Worm (Caenorhabditis elegans) whole organism, young adult: ENCODE results near the gene C16D9.8.

Experiments
- B0019.2 ChIP-seq: fragments of 200-800 bp; sonication (Bioruptor generic); conservative IDR thresholded peaks from 2 replicates; pipeline ENCODE4 v1.3.6; 2022; ENCODE audit warnings: missing genetic modification reagents, missing genetic modification characterization, missing compliant biosample characterization
- B0035.1 ChIP-seq: sonication (generic microtip); optimal IDR thresholded peaks from 2 replicates; lab custom pipeline; 2016; ENCODE audit warnings: missing genetic modification characterization, mild to moderate bottlenecking, missing compliant biosample characterization, missing genotype, missing genetic modification reagents
- B0336.3 ChIP-seq: fragments of 200-800 bp; sonication (Bioruptor generic); IDR thresholded peaks from 2 replicates; pipeline ENCODE4 v1.3.6; 2022; ENCODE audit warnings: missing genetic modification characterization, missing compliant biosample characterization
- F22D6.2 ChIP-seq: sonication (generic microtip); optimal IDR thresholded peaks from 2 replicates; lab custom pipeline; 2016; ENCODE audit warnings: mild to moderate bottlenecking, missing genetic modification characterization, missing compliant biosample characterization
- K11D2.4 ChIP-seq: fragments of 200-800 bp; sonication (Bioruptor generic); IDR thresholded peaks from 2 replicates; pipeline ENCODE4 v1.3.6; 2022; ENCODE audit warnings: missing genetic modification reagents, missing genetic modification characterization, missing compliant biosample characterization
- K12H6.12 ChIP-seq: fragments of 200-800 bp; sonication (Bioruptor generic); optimal IDR thresholded peaks from 2 replicates; lab custom pipeline; 2018; ENCODE audit warnings: mild to moderate bottlenecking, missing genetic modification characterization, missing compliant biosample characterization
- T07F8.4 ChIP-seq: sonication (generic microtip); optimal IDR thresholded peaks from 2 replicates; lab custom pipeline; 2016; ENCODE audit warnings: mild to moderate bottlenecking, missing genetic modification characterization, moderate library complexity, missing compliant biosample characterization
- Y53F4B.3 ChIP-seq: fragments of 200-800 bp; sonication (Bioruptor generic); IDR thresholded peaks from 2 replicates; pipeline ENCODE4 v1.3.6; 2022; ENCODE audit warnings: missing genetic modification reagents, missing genetic modification characterization, missing compliant biosample characterization
- Y56A3A.18 ChIP-seq: fragments of 200-800 bp; sonication (Bioruptor generic); IDR thresholded peaks from 2 replicates; pipeline ENCODE4 v1.3.6; 2022; ENCODE audit warnings: missing genetic modification reagents, missing genetic modification characterization, missing compliant biosample characterization
- Y79H2A.3 ChIP-seq: fragments of 200-800 bp; sonication (Bioruptor generic); conservative IDR thresholded peaks from 2 replicates; pipeline ENCODE4 v1.3.6; 2022; ENCODE audit warnings: missing genetic modification reagents, missing genetic modification characterization, missing compliant biosample characterization
- ama-1 ChIP-seq, 3 experiments: fragments of 150-350 bp in 1 of 3; sonication (generic microtip) in 2 of 3; optimal IDR thresholded peaks; 2 replicates each; lab custom pipeline; 2014 to 2018; ENCODE audit warnings: missing biosample characterization in 2 of 3, missing genetic modification characterization in 2 of 3, missing genetic modification reagents in 2 of 3
- aptf-3 ChIP-seq: fragments of 200-800 bp; sonication (Bioruptor generic); IDR thresholded peaks from 2 replicates; pipeline ENCODE4 v1.3.6; 2022; ENCODE audit warnings: missing genetic modification characterization, missing compliant biosample characterization
- atf-7 ChIP-seq: sonication (generic microtip); optimal IDR thresholded peaks from 2 replicates; lab custom pipeline; 2017; ENCODE audit warnings: mild to moderate bottlenecking, missing genetic modification characterization, missing compliant biosample characterization
- ccch-3 ChIP-seq: fragments of 200-800 bp; sonication (Bioruptor generic); optimal IDR thresholded peaks from 2 replicates; lab custom pipeline; 2018; ENCODE audit warnings: mild to moderate bottlenecking, missing genetic modification characterization, missing compliant biosample characterization
- cebp-1 ChIP-seq, 2 experiments: fragments of 200-800 bp in 1 of 2; sonication (Bioruptor generic) in 1 of 2; sonication (generic microtip) in 1 of 2; IDR thresholded peaks in 1 of 2; optimal IDR thresholded peaks in 1 of 2; 2 replicates each; pipeline versions ENCODE4 v1.3.6 to Lab custom; 2017 to 2022; ENCODE audit warnings: missing compliant biosample characterization in 2 of 2, missing genetic modification characterization in 2 of 2, mild to moderate bottlenecking in 1 of 2, missing genetic modification reagents in 1 of 2, moderate library complexity in 1 of 2
- cebp-2 ChIP-seq: fragments of 200-800 bp; sonication (Bioruptor generic); IDR thresholded peaks from 2 replicates; pipeline ENCODE4 v1.3.6; 2022; ENCODE audit warnings: missing genetic modification characterization, missing compliant biosample characterization
- ceh-91 ChIP-seq: fragments of 200-800 bp; sonication (Bioruptor generic); IDR thresholded peaks from 2 replicates; pipeline ENCODE4 v1.3.6; 2022; ENCODE audit warnings: missing genetic modification reagents, missing genetic modification characterization, missing compliant biosample characterization
- dox-1 ChIP-seq: fragments of 200-800 bp; sonication (Bioruptor generic); IDR thresholded peaks from 2 replicates; pipeline ENCODE4 v1.3.6; 2022; ENCODE audit warnings: missing genetic modification reagents, missing genetic modification characterization, missing compliant biosample characterization
- efl-1 ChIP-seq: fragments of 150-350 bp; optimal IDR thresholded peaks from 2 replicates; lab custom pipeline; 2014; ENCODE audit warnings: missing biosample characterization, missing genetic modification reagents, missing genetic modification characterization
- gei-17 ChIP-seq: fragments of 200-800 bp; sonication (Bioruptor generic); optimal IDR thresholded peaks from 2 replicates; lab custom pipeline; 2018; ENCODE audit warnings: mild to moderate bottlenecking, missing genetic modification characterization, missing compliant biosample characterization
- lir-1 ChIP-seq: fragments of 200-800 bp; sonication (Bioruptor generic); conservative IDR thresholded peaks from 2 replicates; pipeline ENCODE4 v1.3.6; 2022; ENCODE audit warnings: missing genetic modification reagents, missing genetic modification characterization, missing compliant biosample characterization
- madf-3 ChIP-seq: fragments of 200-800 bp; sonication (Bioruptor generic); IDR thresholded peaks from 2 replicates; pipeline ENCODE4 v1.3.6; 2022; ENCODE audit warnings: missing genetic modification reagents, missing genetic modification characterization, missing compliant biosample characterization
- mes-4 ChIP-seq: sonication (generic microtip); optimal IDR thresholded peaks from 2 replicates; lab custom pipeline; 2016; ENCODE audit warnings: missing genotype, missing genetic modification characterization, missing compliant biosample characterization
- mxl-1 ChIP-seq: sonication (generic microtip); optimal IDR thresholded peaks from 2 replicates; lab custom pipeline; 2016; ENCODE audit warnings: missing genetic modification characterization, missing compliant biosample characterization
- nhr-120 ChIP-seq: fragments of 200-800 bp; sonication (Bioruptor generic); IDR thresholded peaks from 2 replicates; pipeline ENCODE4 v1.3.6; 2022; ENCODE audit warnings: missing genetic modification characterization, missing compliant biosample characterization
- nhr-80 ChIP-seq: sonication (generic microtip); optimal IDR thresholded peaks from 2 replicates; lab custom pipeline; 2016; ENCODE audit warnings: missing genetic modification characterization, missing compliant biosample characterization
- rcor-1 ChIP-seq: fragments of 200-800 bp; sonication (Bioruptor generic); IDR thresholded peaks from 2 replicates; pipeline ENCODE4 v1.3.6; 2022; ENCODE audit warnings: missing genetic modification reagents, missing genetic modification characterization, missing compliant biosample characterization
- snpc-3.4 ChIP-seq: sonication (generic microtip); optimal IDR thresholded peaks from 2 replicates; lab custom pipeline; 2017; ENCODE audit warnings: missing genetic modification characterization, mild to moderate bottlenecking, missing compliant biosample characterization, antibody characterized with exemption, moderate library complexity, missing genotype, missing genetic modification reagents
- snpc-4 ChIP-seq, 5 experiments: fragments of 150-350 bp in 1 of 5; sonication (generic microtip) in 4 of 5; optimal IDR thresholded peaks; 2 replicates each; lab custom pipeline; 2014 to 2018; ENCODE audit warnings: missing genetic modification characterization in 5 of 5, missing biosample characterization in 3 of 5, antibody characterized with exemption in 2 of 5, mild to moderate bottlenecking in 2 of 5, missing compliant biosample characterization in 2 of 5, missing genotype in 2 of 5, moderate library complexity in 2 of 5, missing genetic modification reagents in 1 of 5
- tlf-1 ChIP-seq: fragments of 200-800 bp; sonication (Bioruptor generic); optimal IDR thresholded peaks from 2 replicates; lab custom pipeline; 2018; ENCODE audit warnings: mild to moderate bottlenecking, missing genetic modification characterization, missing compliant biosample characterization
- ztf-26 ChIP-seq: sonication (generic microtip); optimal IDR thresholded peaks from 2 replicates; lab custom pipeline; 2017; ENCODE audit warnings: missing genetic modification characterization, missing compliant biosample characterization

Gene C16D9.8

ce11 chrV:8297504-8297903, 34.1 kb upstream of the C16D9.8 start, which contains the start of gene W02D7.4:
Gene W02D7.4, minus strand, starts transcription at chrV:8297604.
- TF ChIP-seq nhr-80 (tag; lab: Kevin White, UChicago) = peak; percentile 33
- TF ChIP-seq B0019.2 (GFP tag; lab: Robert Waterston, UW) = no peak

ce11 chrV:8295866-8296265, 32.5 kb upstream of the C16D9.8 start, which contains the start of gene smex-1:
Gene smex-1, minus strand, starts transcription at chrV:8295966.
- TF ChIP-seq snpc-3.4 (tag; lab: Kevin White, UChicago) (no peak), K11D2.4 (GFP tag; lab: Robert Waterston, UW) (no peak), mes-4 (tag; lab: Kevin White, UChicago) (no peak)

ce11 chrV:8291764-8292163, 28.4 kb upstream of the C16D9.8 start, which contains the start of gene srg-33:
Gene srg-33, plus strand, starts transcription at chrV:8292064.
- TF ChIP-seq dox-1 (no peak), aptf-3 (no peak), ccch-3 (GFP tag; lab: Kevin White, UChicago) (no peak), F22D6.2 (tag; lab: Kevin White, UChicago) (no peak), atf-7 (no peak), lir-1 (GFP tag; lab: Robert Waterston, UW) (no peak), tlf-1 (GFP tag; lab: Kevin White, UChicago) (no peak), B0035.1 (no peak), Y53F4B.3 (GFP tag; lab: Robert Waterston, UW) (no peak), cebp-2 (GFP tag; lab: Robert Waterston, UW) (no peak), ama-1 (optimal IDR thresholded peaks at IDR 0.05; lab: Kevin White, UChicago) (no peak), ama-1 (GFP tag; optimal IDR thresholded peaks at IDR 0.05; lab: Kevin White, UChicago) (no peak)

ce11 chrV:8288125-8288806, 24.9 kb upstream of the C16D9.8 start:
- TF ChIP-seq mxl-1 (tag; lab: Kevin White, UChicago) = no peak
- TF ChIP-seq nhr-80 (tag; lab: Kevin White, UChicago) = peak; percentile 36
- no peak for TF ChIP-seq snpc-4 (GFP tag; optimal IDR thresholded peaks at IDR 0.05; lab: Kevin White, UChicago)
- TF ChIP-seq snpc-4 (tag; optimal IDR thresholded peaks at IDR 0.05; lab: Kevin White, UChicago) = peak in 1 of 4 experiments; percentile 7
- TF ChIP-seq T07F8.4 (tag; lab: Kevin White, UChicago) = no peak
- no peak for TF ChIP-seq Y56A3A.18
- TF ChIP-seq ztf-26 (tag; lab: Kevin White, UChicago) = no peak
- TF ChIP-seq efl-1 (GFP tag; lab: Kevin White, UChicago) = no peak
- no peak for TF ChIP-seq K12H6.12 (tag; lab: Kevin White, UChicago)
- TF ChIP-seq Y79H2A.3 = no peak
- TF ChIP-seq B0336.3 (GFP tag; lab: Robert Waterston, UW) = no peak
- TF ChIP-seq cebp-1 (GFP tag; IDR thresholded peaks at IDR 0.05; lab: Robert Waterston, UW) = peak; percentile 81; the same call in 1 of the 2 replicates
- peak; percentile 94 for TF ChIP-seq cebp-1 (tag; optimal IDR thresholded peaks at IDR 0.05; lab: Kevin White, UChicago)
- TF ChIP-seq rcor-1 (GFP tag; lab: Robert Waterston, UW) = no peak
- TF ChIP-seq madf-3 = no peak
- TF ChIP-seq nhr-120 (GFP tag; lab: Robert Waterston, UW) = no peak
- TF ChIP-seq gei-17 (GFP tag; lab: Kevin White, UChicago) = no peak
- no peak for TF ChIP-seq ceh-91 (GFP tag; lab: Robert Waterston, UW)
- TF ChIP-seq, all 124 proteins: peak for 3
